Fruit fly (Drosophila melanogaster) whole organism, embryonic: ENCODE results near the gene CG9795.

Experiments used
- Atf-2 ChIP-seq: fragments of 200-800 bp; sonication (Bioruptor generic); optimal IDR thresholded peaks from 2 replicates; lab custom pipeline; 2016; ENCODE audit warnings: missing biosample characterization, missing genetic modification characterization
- CHES-1-like ChIP-seq: fragments of 200-800 bp; sonication (Bioruptor generic); optimal IDR thresholded peaks from 2 replicates; lab custom pipeline; 2016; ENCODE audit warnings: missing biosample characterization, missing genetic modification characterization
- dpn ChIP-seq, 2 experiments: fragments of 200-800 bp; sonication (Bioruptor generic); optimal IDR thresholded peaks; 3 replicates each; lab custom pipeline; 2016; ENCODE audit warnings: missing biosample characterization in 2 of 2, missing genetic modification characterization in 2 of 2
- fru ChIP-seq: fragments of >200 bp; optimal IDR thresholded peaks from 2 replicates; lab custom pipeline; 2017
- gsb ChIP-seq: fragments of 200-800 bp; sonication (Bioruptor generic); IDR thresholded peaks from 2 replicates; pipeline ENCODE4 v1.3.6; 2022; ENCODE audit warnings: missing biosample characterization, missing genetic modification characterization

dm6 chr3R:4291289-4291688 is 28.2 kb upstream of the CG9795 start:
- TF ChIP-seq fru (lab: Kevin White, UChicago), result no peak
- no peak for TF ChIP-seq gsb
- no peak for TF ChIP-seq dpn (GFP tag; optimal IDR thresholded peaks at IDR 0.05; lab: Kevin White, UChicago)
- no peak for TF ChIP-seq Atf-2
- TF ChIP-seq CHES-1-like (GFP tag; lab: Kevin White, UChicago), result no peak
